Fruit fly (Drosophila melanogaster) whole organism, wandering third instar larva: ENCODE results near the gene CG44405.
A peak's percentile ranks its signal among the peaks of the same experiment; 100 is the strongest.

Experiments
- Abd-B ChIP-seq: fragments of >200 bp; optimal IDR thresholded peaks from 2 replicates; lab custom pipeline; 2017; ENCODE audit warnings: missing biosample characterization, missing genetic modification characterization
- CG9705 ChIP-seq: fragments of 200-800 bp; sonication (Bioruptor generic); optimal IDR thresholded peaks from 2 replicates; lab custom pipeline; 2018; ENCODE audit warnings: missing biosample characterization, mild to moderate bottlenecking, missing genetic modification characterization
- CrebA ChIP-seq: fragments of 200-800 bp; sonication (Bioruptor generic); optimal IDR thresholded peaks from 2 replicates; lab custom pipeline; 2016; ENCODE audit warnings: missing biosample characterization, mild to moderate bottlenecking, missing genetic modification characterization, borderline replicate concordance
- Dfd ChIP-seq: fragments of >200 bp; optimal IDR thresholded peaks from 2 replicates; lab custom pipeline; 2017; ENCODE audit warnings: missing biosample characterization, missing genetic modification characterization
- N ChIP-seq: fragments of >200 bp; optimal IDR thresholded peaks from 2 replicates; lab custom pipeline; 2018; ENCODE audit warnings: missing biosample characterization, missing external identifiers, missing genetic modification characterization
- Sp1 ChIP-seq: fragments of 200-800 bp; sonication (Bioruptor generic); optimal IDR thresholded peaks from 3 replicates; lab custom pipeline; 2019; ENCODE audit warnings: missing biosample characterization, mild to moderate bottlenecking, missing genetic modification characterization, moderate library complexity
- dl ChIP-seq, 2 experiments: fragments of 175-275, 200-275 bp in 1 of 2; fragments of 200-275 bp in 1 of 2; sonication (Bioruptor generic); optimal IDR thresholded peaks; lab custom pipeline; 2018; ENCODE audit warnings: mild to moderate bottlenecking in 2 of 2, missing biosample characterization in 2 of 2, missing genetic modification characterization in 2 of 2, moderate library complexity in 2 of 2; ENCODE audit not compliant: partially characterized antibody in 2 of 2, insufficient read depth in 1 of 2
- dsf ChIP-seq: sonication (Bioruptor generic); optimal IDR thresholded peaks from 2 replicates; lab custom pipeline; 2016; ENCODE audit warnings: missing biosample characterization, missing genetic modification characterization, borderline replicate concordance
- lola ChIP-seq: fragments of >200 bp; optimal IDR thresholded peaks from 2 replicates; lab custom pipeline; 2017; ENCODE audit warnings: missing biosample characterization, missing genetic modification characterization
- pan ChIP-seq: fragments of >200 bp; optimal IDR thresholded peaks from 2 replicates; lab custom pipeline; 2017
- usp ChIP-seq: fragments of >200 bp; optimal IDR thresholded peaks from 2 replicates; lab custom pipeline; 2017; ENCODE audit warnings: missing biosample characterization, missing genetic modification characterization

DNA sequence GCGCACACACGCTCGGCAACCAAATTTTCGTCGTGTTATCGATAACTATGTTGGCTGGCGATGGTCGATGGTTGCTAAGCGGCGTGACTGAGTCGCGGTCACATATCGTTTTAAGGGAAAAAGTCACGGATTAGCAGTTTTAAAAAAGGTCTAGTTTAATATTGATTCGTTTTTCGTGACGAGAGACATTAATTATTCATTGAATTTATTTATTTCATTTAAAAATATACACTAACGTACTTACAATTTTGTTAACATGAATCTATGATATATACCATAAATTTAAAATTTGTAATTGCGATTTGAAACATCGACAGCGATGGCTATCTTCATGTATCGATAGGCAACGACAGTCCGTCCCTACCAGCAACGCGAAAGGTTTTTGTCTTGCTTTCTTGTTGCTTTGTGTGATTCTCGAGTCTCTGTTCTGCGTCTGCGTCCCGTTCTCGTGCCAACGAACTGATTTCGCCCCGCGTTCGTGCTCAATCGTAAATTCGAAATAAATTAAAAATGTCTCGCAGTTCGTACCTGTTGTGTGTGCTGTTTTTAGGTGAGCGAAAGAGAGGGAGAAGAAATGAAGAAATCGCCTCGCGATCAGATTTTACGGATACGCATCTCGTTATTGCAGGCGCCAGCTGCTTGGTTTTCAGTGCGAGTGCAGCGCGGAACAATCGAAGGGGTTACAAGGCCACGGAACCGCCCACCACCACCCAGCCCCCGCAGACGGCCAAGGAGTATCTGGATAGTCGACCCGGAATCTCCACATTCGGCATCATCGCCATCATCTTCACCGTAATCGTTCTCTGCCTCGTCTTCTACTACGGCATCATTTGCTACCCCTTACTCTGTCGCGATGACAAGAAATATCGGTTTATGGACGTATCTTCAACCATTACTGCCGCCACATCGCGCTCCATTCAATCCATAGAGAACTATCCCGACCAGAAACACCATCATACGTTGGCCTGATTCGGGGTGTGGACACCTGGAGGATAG is 10.8 kb upstream of the CG44405 start, which contains the start of the genes Hyls1, chif and CG4455:
- no peak for TF ChIP-seq usp (GFP tag; lab: Kevin White, UChicago)
- no peak for TF ChIP-seq dsf
- no peak for TF ChIP-seq CrebA (GFP tag; lab: Kevin White, UChicago)
- TF ChIP-seq Sp1 (GFP tag; lab: Kevin White, UChicago): peak; percentile 58
- TF ChIP-seq pan (lab: Kevin White, UChicago): no peak
- TF ChIP-seq lola: no peak
- no peak for TF ChIP-seq dl (GFP tag; optimal IDR thresholded peaks at IDR 0.05; lab: Kevin White, UChicago; ENCODE audit: insufficient read depth in 1 of 2, partially characterized antibody in 2 of 2)
- TF ChIP-seq N (GFP tag; lab: Kevin White, UChicago): no peak
- no peak for TF ChIP-seq Abd-B (GFP tag; lab: Kevin White, UChicago)
- TF ChIP-seq Dfd: no peak
- peak; percentile 44 for TF ChIP-seq CG9705 (GFP tag; lab: Kevin White, UChicago)
